Fruit fly (Drosophila melanogaster) whole organism, prepupa: ENCODE data around the gene CG15529.
A peak's percentile ranks its signal among the peaks of the same experiment; 100 is the strongest.

Source experiments
- Blimp-1 ChIP-seq: fragments of 200-800 bp; sonication (Bioruptor generic); optimal IDR thresholded peaks from 3 replicates; lab custom pipeline; 2017; ENCODE audit warnings: missing biosample characterization, missing genetic modification characterization, mild to moderate bottlenecking, moderate library complexity, missing genetic modification reagents
- CG10669 ChIP-seq: fragments of 200-800 bp; sonication (Bioruptor generic); optimal IDR thresholded peaks from 3 replicates; lab custom pipeline; 2018; ENCODE audit warnings: missing biosample characterization, mild to moderate bottlenecking, missing genetic modification characterization, moderate library complexity
- CG11294 ChIP-seq: fragments of 200-800 bp; sonication (Bioruptor generic); IDR thresholded peaks from 2 replicates; pipeline ENCODE4 v1.3.6; 2022; ENCODE audit warnings: missing biosample characterization, missing genetic modification characterization
- CG11762 ChIP-seq: fragments of 200-800 bp; sonication (Bioruptor generic); optimal IDR thresholded peaks from 3 replicates; lab custom pipeline; 2016; ENCODE audit warnings: missing biosample characterization, missing genetic modification characterization; ENCODE audit not compliant: insufficient read depth
- CG11902 ChIP-seq: fragments of 200-800 bp; sonication (Bioruptor generic); optimal IDR thresholded peaks from 3 replicates; lab custom pipeline; 2016; ENCODE audit warnings: missing biosample characterization, missing genetic modification characterization
- CG15336 ChIP-seq: fragments of 200-800 bp; sonication (Bioruptor generic); IDR thresholded peaks from 2 replicates; pipeline ENCODE4 v1.3.6; 2022; ENCODE audit warnings: missing biosample characterization, missing genetic modification characterization
- CG3032 ChIP-seq: fragments of 200-800 bp; optimal IDR thresholded peaks from 2 replicates; lab custom pipeline; 2019; ENCODE audit warnings: missing biosample characterization, mild to moderate bottlenecking, missing genetic modification characterization, moderate library complexity
- CG34406 ChIP-seq: fragments of 200-800 bp; sonication (Bioruptor generic); optimal IDR thresholded peaks from 3 replicates; lab custom pipeline; 2016; ENCODE audit warnings: missing biosample characterization, missing genetic modification characterization
- CG4318 ChIP-seq: fragments of 200-800 bp; sonication (Bioruptor generic); optimal IDR thresholded peaks from 3 replicates; lab custom pipeline; 2017; ENCODE audit warnings: missing biosample characterization, mild to moderate bottlenecking, missing genetic modification characterization
- CG6163 ChIP-seq: fragments of 200-800 bp; sonication (Bioruptor generic); IDR thresholded peaks from 3 replicates; pipeline ENCODE4 v1.3.6; 2022; ENCODE audit warnings: missing biosample characterization, missing genetic modification characterization
- CG6276 ChIP-seq: fragments of 200-800 bp; sonication (Bioruptor generic); optimal IDR thresholded peaks from 2 replicates; lab custom pipeline; 2017; ENCODE audit warnings: missing biosample characterization, mild to moderate bottlenecking, missing genetic modification characterization
- CG6792 ChIP-seq: fragments of 200-800 bp; sonication (Bioruptor generic); optimal IDR thresholded peaks from 3 replicates; lab custom pipeline; 2016; ENCODE audit warnings: missing biosample characterization, missing genetic modification characterization
- CG6808 ChIP-seq: fragments of 200-800 bp; sonication (Bioruptor generic); optimal IDR thresholded peaks from 3 replicates; lab custom pipeline; 2017; ENCODE audit warnings: missing biosample characterization, missing genetic modification characterization, mild to moderate bottlenecking, moderate library complexity, missing genetic modification reagents
- CG6854 ChIP-seq: fragments of 200-800 bp; sonication (Bioruptor generic); optimal IDR thresholded peaks from 2 replicates; lab custom pipeline; 2017; ENCODE audit warnings: missing biosample characterization, mild to moderate bottlenecking, missing genetic modification characterization
- CG8119 ChIP-seq: fragments of 200-800 bp; sonication (Bioruptor generic); IDR thresholded peaks from 3 replicates; pipeline ENCODE4 v1.3.6; 2022; ENCODE audit warnings: missing biosample characterization, missing genetic modification characterization
- CG8319 ChIP-seq: fragments of 200-800 bp; sonication (Bioruptor generic); optimal IDR thresholded peaks from 3 replicates; lab custom pipeline; 2016; ENCODE audit warnings: missing biosample characterization, missing genetic modification characterization
- CG8632 ChIP-seq: fragments of 200-800 bp; sonication (Bioruptor generic); optimal IDR thresholded peaks from 3 replicates; lab custom pipeline; 2016; ENCODE audit warnings: missing biosample characterization, missing genetic modification characterization
- CG9139 ChIP-seq: fragments of 200-800 bp; sonication (Bioruptor generic); optimal IDR thresholded peaks from 3 replicates; lab custom pipeline; 2017; ENCODE audit warnings: missing biosample characterization, mild to moderate bottlenecking, missing genetic modification characterization
- Eip75B ChIP-seq: fragments of 200-800 bp; sonication (Bioruptor generic); optimal IDR thresholded peaks from 3 replicates; lab custom pipeline; 2016; ENCODE audit warnings: missing biosample characterization, missing genetic modification characterization
- Eip78C ChIP-seq: fragments of 200-800 bp; sonication (Bioruptor generic); peaks from one replicate; lab custom pipeline; 2016; ENCODE audit warnings: missing biosample characterization, missing genetic modification characterization
- Ets21C ChIP-seq: fragments of 200-800 bp; sonication (Bioruptor generic); optimal IDR thresholded peaks from 3 replicates; lab custom pipeline; 2016; ENCODE audit warnings: missing biosample characterization, missing genetic modification characterization
- Ets96B ChIP-seq: fragments of 200-800 bp; optimal IDR thresholded peaks from 2 replicates; lab custom pipeline; 2019; ENCODE audit warnings: missing biosample characterization, mild to moderate bottlenecking, missing genetic modification characterization, moderate library complexity
- Gug ChIP-seq: fragments of 200-800 bp; sonication (Bioruptor generic); IDR thresholded peaks from 2 replicates; pipeline ENCODE4 v1.3.6; 2022; ENCODE audit warnings: missing biosample characterization, missing genetic modification characterization
- Hr38 ChIP-seq: sonication (Bioruptor generic); optimal IDR thresholded peaks from 2 replicates; lab custom pipeline; 2016; ENCODE audit warnings: missing biosample characterization, missing genetic modification characterization
- Hr39 ChIP-seq: fragments of 200-800 bp; sonication (Bioruptor generic); optimal IDR thresholded peaks from 2 replicates; lab custom pipeline; 2016; ENCODE audit warnings: missing biosample characterization, missing genetic modification characterization
- Hr4 ChIP-seq: fragments of 200-800 bp; sonication (Bioruptor generic); optimal IDR thresholded peaks from 3 replicates; lab custom pipeline; 2016; ENCODE audit warnings: missing biosample characterization, missing genetic modification characterization
- Lpt ChIP-seq: fragments of 200-800 bp; sonication (Bioruptor generic); optimal IDR thresholded peaks from 3 replicates; lab custom pipeline; 2016; ENCODE audit warnings: missing biosample characterization, missing genetic modification characterization
- Met ChIP-seq: fragments of 200-800 bp; sonication (Bioruptor generic); optimal IDR thresholded peaks from 3 replicates; lab custom pipeline; 2016; ENCODE audit warnings: missing biosample characterization, missing genetic modification characterization
- Smox ChIP-seq: fragments of 200-800 bp; sonication (Bioruptor generic); optimal IDR thresholded peaks from 3 replicates; lab custom pipeline; 2016; ENCODE audit warnings: missing biosample characterization, missing genetic modification characterization
- Sox102F ChIP-seq: fragments of 200-800 bp; sonication (Bioruptor generic); optimal IDR thresholded peaks from 2 replicates; lab custom pipeline; 2016; ENCODE audit warnings: missing biosample characterization, mild to moderate bottlenecking, missing genetic modification characterization
- Sox15 ChIP-seq: fragments of 200-800 bp; sonication (Bioruptor generic); optimal IDR thresholded peaks from 3 replicates; lab custom pipeline; 2016; ENCODE audit warnings: missing biosample characterization, missing genetic modification characterization
- cyc ChIP-seq: fragments of 200-800 bp; sonication (Bioruptor generic); optimal IDR thresholded peaks from 3 replicates; lab custom pipeline; 2016; ENCODE audit warnings: missing biosample characterization, missing genetic modification characterization
- dac ChIP-seq: fragments of 200-800 bp; sonication (Bioruptor generic); optimal IDR thresholded peaks from 2 replicates; lab custom pipeline; 2017; ENCODE audit warnings: missing biosample characterization, mild to moderate bottlenecking, missing genetic modification characterization
- dsx ChIP-seq: fragments of 200-800 bp; optimal IDR thresholded peaks from 3 replicates; lab custom pipeline; 2019; ENCODE audit warnings: missing biosample characterization, mild to moderate bottlenecking, missing genetic modification characterization, moderate library complexity; ENCODE audit not compliant: poor library complexity, severe bottlenecking
- eg ChIP-seq: fragments of 200-800 bp; sonication (Bioruptor generic); IDR thresholded peaks from 3 replicates; pipeline ENCODE4 v1.3.6; 2022; ENCODE audit warnings: missing biosample characterization, missing genetic modification characterization
- esn ChIP-seq: fragments of 200-800 bp; sonication (Bioruptor generic); optimal IDR thresholded peaks from 2 replicates; lab custom pipeline; 2016; ENCODE audit warnings: missing biosample characterization, mild to moderate bottlenecking, missing genetic modification characterization, moderate library complexity
- fd59A ChIP-seq: fragments of 200-800 bp; sonication (Bioruptor generic); optimal IDR thresholded peaks from 2 replicates; lab custom pipeline; 2017; ENCODE audit warnings: missing biosample characterization, mild to moderate bottlenecking, missing genetic modification characterization, missing genetic modification reagents
- fd85E ChIP-seq: fragments of 200-800 bp; sonication (Bioruptor generic); optimal IDR thresholded peaks from 3 replicates; lab custom pipeline; 2016; ENCODE audit warnings: missing biosample characterization, missing genetic modification characterization
- fkh ChIP-seq: fragments of 200-800 bp; sonication (Bioruptor generic); optimal IDR thresholded peaks from 3 replicates; lab custom pipeline; 2017; ENCODE audit warnings: missing biosample characterization, mild to moderate bottlenecking, missing genetic modification characterization, moderate library complexity
- lz ChIP-seq: fragments of 200-800 bp; sonication (Bioruptor generic); optimal IDR thresholded peaks from 3 replicates; lab custom pipeline; 2016; ENCODE audit warnings: missing biosample characterization, missing genetic modification characterization
- net ChIP-seq: fragments of 200-800 bp; sonication (Bioruptor generic); optimal IDR thresholded peaks from 3 replicates; lab custom pipeline; 2016; ENCODE audit warnings: missing biosample characterization, missing genetic modification characterization
- spab ChIP-seq: fragments of 200-800 bp; sonication (Bioruptor generic); optimal IDR thresholded peaks from 2 replicates; lab custom pipeline; 2017; ENCODE audit warnings: missing biosample characterization, mild to moderate bottlenecking, missing genetic modification characterization, missing genetic modification reagents
- ss ChIP-seq, 2 experiments: fragments of 200-800 bp; sonication (Bioruptor generic); optimal IDR thresholded peaks; 2 replicates in 1 of 2; 3 replicates in 1 of 2; lab custom pipeline; 2017 to 2018; ENCODE audit warnings: mild to moderate bottlenecking in 2 of 2, missing biosample characterization in 2 of 2, missing genetic modification characterization in 2 of 2, moderate library complexity in 1 of 2
- svp ChIP-seq: fragments of 200-800 bp; sonication (Bioruptor generic); peaks from one replicate; lab custom pipeline; 2016; ENCODE audit warnings: missing biosample characterization, missing genetic modification characterization
- topi ChIP-seq: fragments of 200-800 bp; sonication (Bioruptor generic); optimal IDR thresholded peaks from 3 replicates; lab custom pipeline; 2016; ENCODE audit warnings: missing biosample characterization, missing genetic modification characterization
- vri ChIP-seq: fragments of 200-800 bp; sonication (Bioruptor generic); optimal IDR thresholded peaks from 3 replicates; lab custom pipeline; 2016; ENCODE audit warnings: missing biosample characterization, mild to moderate bottlenecking, missing genetic modification characterization

CG15529 gene

DNA sequence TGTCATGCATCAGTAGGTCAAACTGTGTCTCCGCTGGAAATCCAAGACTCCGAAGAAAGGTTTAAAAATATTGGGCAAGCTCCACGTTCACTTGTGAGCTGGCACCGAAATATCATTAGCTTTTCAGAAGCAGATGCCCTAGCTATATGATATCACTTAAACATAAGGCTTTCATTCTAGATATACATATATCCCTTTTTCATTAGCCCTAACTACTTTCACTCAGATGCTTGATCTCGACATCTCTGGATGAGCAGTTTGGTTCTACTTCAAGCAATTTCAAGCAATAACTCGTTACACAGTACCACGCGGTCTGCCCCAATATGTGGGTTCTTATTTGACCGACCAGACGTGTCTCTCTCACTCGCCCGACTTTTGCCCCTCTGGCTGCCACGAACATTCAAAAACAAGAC is 39.6 kb downstream of the CG15529 start (continued):
- TF ChIP-seq Eip75B (GFP tag; lab: Kevin White, UChicago), result peak; percentile 74
- peak; percentile 74 for TF ChIP-seq cyc (GFP tag; lab: Kevin White, UChicago)
- TF ChIP-seq topi (GFP tag; lab: Kevin White, UChicago), result peak; percentile 87
- TF ChIP-seq vri (GFP tag; lab: Kevin White, UChicago), result peak; percentile 4
- peak; percentile 26 for TF ChIP-seq CG6276 (GFP tag; lab: Kevin White, UChicago)
- TF ChIP-seq Ets96B (tag; lab: Kevin White, UChicago), result no peak
- peak; percentile 66 for TF ChIP-seq CG6792 (GFP tag; lab: Kevin White, UChicago)
- peak; percentile 1 for TF ChIP-seq Hr4 (GFP tag; lab: Kevin White, UChicago)
- TF ChIP-seq Lpt (GFP tag; lab: Kevin White, UChicago), result no peak
- TF ChIP-seq Met, result peak; percentile 69
- TF ChIP-seq fd85E (GFP tag; lab: Kevin White, UChicago), result no peak
- peak; percentile 34; the same call in 1 of the 3 replicates for TF ChIP-seq CG8119 (GFP tag; lab: Robert Waterston, UW)
- TF ChIP-seq fd59A, result peak; percentile 44
- TF ChIP-seq CG6854 (GFP tag; lab: Kevin White, UChicago), result no peak
- TF ChIP-seq Gug (GFP tag; lab: Robert Waterston, UW), result no peak
- TF ChIP-seq CG34406, result peak; percentile 71
- TF ChIP-seq CG10669 (GFP tag; lab: Kevin White, UChicago), result peak; percentile 4
- peak; percentile 62 for TF ChIP-seq CG8632 (GFP tag; lab: Kevin White, UChicago)
- no peak for TF ChIP-seq Hr38 (GFP tag; lab: Kevin White, UChicago)
- peak; percentile 73 for TF ChIP-seq Sox102F (GFP tag; lab: Kevin White, UChicago)
- no peak for TF ChIP-seq dac
- TF ChIP-seq svp (GFP tag; lab: Kevin White, UChicago), result peak; percentile 95
- peak; percentile 71 for TF ChIP-seq net (GFP tag; lab: Kevin White, UChicago)
- peak; percentile 85 for TF ChIP-seq esn (GFP tag; lab: Kevin White, UChicago)
- TF ChIP-seq CG9139, result no peak
- peak; percentile 12 for TF ChIP-seq CG3032 (tag; lab: Kevin White, UChicago)
- peak; percentile 55 for TF ChIP-seq CG8319
- peak; percentile 30 for TF ChIP-seq spab (GFP tag; lab: Kevin White, UChicago)
- peak; percentile 58 to 59 for TF ChIP-seq ss (GFP tag; optimal IDR thresholded peaks at IDR 0.05; lab: Kevin White, UChicago)
- TF ChIP-seq Ets21C (GFP tag; lab: Kevin White, UChicago), result peak; percentile 63
- 0 out of 3 replicates have a peak, but pooled peaks have one; percentile 11 for TF ChIP-seq CG6163 (GFP tag; lab: Robert Waterston, UW)
- peak; percentile 72 for TF ChIP-seq CG11902 (GFP tag; lab: Kevin White, UChicago)
- peak; percentile 36 for TF ChIP-seq CG4318 (GFP tag; lab: Kevin White, UChicago)
- TF ChIP-seq Blimp-1 (GFP tag; lab: Kevin White, UChicago), result no peak
- TF ChIP-seq lz (GFP tag; lab: Kevin White, UChicago), result peak; percentile 78
- TF ChIP-seq fkh (GFP tag; lab: Kevin White, UChicago), result no peak
- TF ChIP-seq dsx (GFP tag; lab: Kevin White, UChicago), result no peak
- TF ChIP-seq, all 60 proteins: peak for 44

DNA sequence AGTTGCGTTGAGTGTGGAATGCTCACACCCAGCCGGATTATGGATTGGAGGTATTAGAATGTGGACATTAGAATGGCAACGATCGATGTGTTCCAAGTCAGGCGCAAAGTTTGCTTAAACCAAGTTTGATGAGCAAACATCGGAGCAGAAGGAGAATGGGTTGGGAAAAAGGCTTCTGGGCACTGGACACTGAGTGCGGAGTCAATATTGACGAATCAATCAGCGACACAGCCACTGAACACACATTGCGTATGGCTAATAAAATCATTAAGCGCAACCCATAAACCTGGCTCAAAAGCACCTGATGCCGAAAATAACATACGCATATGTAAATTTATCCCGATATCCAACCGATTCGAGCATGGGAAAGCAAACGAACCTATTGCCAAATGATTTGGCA is 42.0 kb downstream of the CG15529 start:
- TF ChIP-seq fkh (GFP tag; lab: Kevin White, UChicago), result peak; percentile 44
- no peak for TF ChIP-seq fd59A

DNA sequence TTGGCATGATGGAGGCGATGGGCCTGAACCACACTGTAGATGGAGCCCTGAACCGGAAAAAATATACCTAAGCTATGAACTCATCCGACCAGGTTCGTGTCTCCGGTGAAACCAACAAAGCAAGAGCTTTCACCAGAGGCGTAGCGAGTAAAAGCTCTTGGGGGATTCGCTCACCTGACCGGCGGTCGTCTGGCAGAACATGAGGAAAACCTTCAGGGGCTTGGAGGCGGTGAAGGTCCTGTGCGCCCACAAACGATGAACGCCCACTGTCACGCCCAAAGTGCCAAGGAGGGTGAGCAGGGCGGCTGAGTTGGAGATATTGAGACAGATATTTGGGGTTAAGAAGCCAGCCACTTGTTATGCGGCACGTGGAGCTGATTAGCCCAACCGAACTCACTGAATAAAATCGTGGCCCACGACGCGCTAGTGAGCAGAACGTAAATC is 43.8 kb downstream of the CG15529 start:
- peak; percentile 34; the same call in 1 of the 2 replicates for TF ChIP-seq CG15336
- no peak for TF ChIP-seq Eip78C (GFP tag; lab: Kevin White, UChicago)
- TF ChIP-seq eg (GFP tag; lab: Robert Waterston, UW), result peak; percentile 68
- peak; percentile 26 for TF ChIP-seq CG3032 (tag; lab: Kevin White, UChicago)
- TF ChIP-seq CG11294 (GFP tag; lab: Robert Waterston, UW), result no peak
- no peak for TF ChIP-seq CG34406
- TF ChIP-seq Smox, result no peak
- no peak for TF ChIP-seq CG9139
- no peak for TF ChIP-seq CG8632 (GFP tag; lab: Kevin White, UChicago)
- TF ChIP-seq Hr4 (GFP tag; lab: Kevin White, UChicago), result no peak
- TF ChIP-seq dsx (GFP tag; lab: Kevin White, UChicago), result no peak
- TF ChIP-seq CG6808 (GFP tag; lab: Kevin White, UChicago), result no peak
- TF ChIP-seq CG8319, result no peak
- TF ChIP-seq CG11762 (GFP tag; lab: Kevin White, UChicago), result no peak
- no peak for TF ChIP-seq net (GFP tag; lab: Kevin White, UChicago)
- TF ChIP-seq CG4318 (GFP tag; lab: Kevin White, UChicago), result no peak
- TF ChIP-seq Gug (GFP tag; lab: Robert Waterston, UW), result 0 out of 2 replicates have a peak, but pooled peaks have one; percentile 30
- peak; percentile 26 for TF ChIP-seq Hr39 (GFP tag; lab: Kevin White, UChicago)
- TF ChIP-seq svp (GFP tag; lab: Kevin White, UChicago), result peak; percentile 83
- peak; percentile 44 for TF ChIP-seq lz (GFP tag; lab: Kevin White, UChicago)
- no peak for TF ChIP-seq Blimp-1 (GFP tag; lab: Kevin White, UChicago)
- TF ChIP-seq Sox15 (GFP tag; lab: Kevin White, UChicago), result no peak
- no peak for TF ChIP-seq Met
